Worm (Caenorhabditis elegans): ENCODE data around the gene sdc-3.

The sdc-3 gene

DNA sequence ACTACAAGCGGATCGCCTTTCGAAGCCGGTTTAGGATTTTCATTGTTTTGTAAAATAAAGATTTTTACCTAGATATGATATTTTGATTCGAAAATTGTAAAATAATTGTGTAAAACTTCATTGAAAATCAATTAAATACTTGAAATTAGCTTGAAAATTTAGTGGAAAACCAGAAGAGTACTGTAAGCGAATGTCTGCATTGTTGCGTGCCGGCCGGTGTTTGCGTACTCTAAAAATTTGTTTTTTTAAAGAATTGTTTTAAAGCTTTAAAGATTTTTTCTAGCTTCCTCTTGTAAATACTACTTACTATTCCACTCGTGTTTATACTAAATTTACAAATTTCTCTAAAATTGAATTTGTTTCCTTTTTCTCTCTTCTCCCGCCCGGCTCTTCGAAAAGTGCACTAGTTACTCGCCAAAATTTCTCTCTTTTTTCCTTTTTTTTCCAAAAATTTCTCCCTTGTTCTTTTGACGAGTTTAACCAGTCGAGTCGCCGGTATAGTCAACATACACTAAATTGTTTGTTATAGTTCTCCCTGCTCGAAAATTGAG lies 21.5 kb upstream of the sdc-3 start:
- TF ChIP-seq zag-1 (tag; optimal IDR thresholded peaks at IDR 0.05) = no peak
- TF ChIP-seq crh-2 (tag; optimal IDR thresholded peaks at IDR 0.05) = no peak
- TF ChIP-seq sem-4 (tag; optimal IDR thresholded peaks at IDR 0.05) = no peak
- no peak for TF ChIP-seq snpc-4 (tag; optimal IDR thresholded peaks at IDR 0.05)
- no peak for TF ChIP-seq R02D3.7 (tag; optimal IDR thresholded peaks at IDR 0.05)
- TF ChIP-seq blmp-1 (tag; optimal IDR thresholded peaks at IDR 0.05; ENCODE audit: insufficient read depth) = no peak
- no peak for TF ChIP-seq ZK546.5 (tag; optimal IDR thresholded peaks at IDR 0.05)
- TF ChIP-seq lsy-2 (tag; optimal IDR thresholded peaks at IDR 0.05) = peak in 1 of 2 experiments; percentile 70
- no peak for TF ChIP-seq ztf-11 (tag; optimal IDR thresholded peaks at IDR 0.05)

DNA sequence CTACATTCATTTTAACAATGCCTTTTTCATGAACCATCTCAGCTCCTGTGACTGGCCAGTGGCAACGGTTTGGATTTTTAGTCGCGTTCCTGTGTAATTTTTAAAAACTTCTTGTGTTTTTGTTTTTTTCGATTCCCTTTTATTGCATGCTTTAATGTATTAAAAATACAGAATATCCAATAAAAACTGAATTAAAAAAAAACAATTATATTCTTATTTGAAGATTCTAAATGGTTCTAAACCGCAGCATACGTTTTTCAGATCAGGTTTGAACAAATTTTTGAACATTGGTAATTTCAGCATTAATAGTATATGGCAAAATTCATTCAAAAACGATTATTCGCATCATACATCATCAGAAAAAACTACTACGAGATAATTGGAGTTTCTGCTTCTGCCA lies 20.4 kb upstream of the sdc-3 start, which contains the start of gene dnj-3:
TSS of gene dnj-3 (plus strand) at position 301 of the 400 bp plus-strand sequence.
- TF ChIP-seq R02D3.7 (tag; optimal IDR thresholded peaks at IDR 0.05) (no peak), aly-2 (tag; optimal IDR thresholded peaks at IDR 0.05) (no peak), ZK546.5 (tag; optimal IDR thresholded peaks at IDR 0.05) (no peak), dmd-4 (tag; optimal IDR thresholded peaks at IDR 0.05) (no peak), sma-3 (GFP tag; optimal IDR thresholded peaks at IDR 0.05) (no peak), alr-1 (tag; optimal IDR thresholded peaks at IDR 0.05) (no peak), lsy-2 (tag; optimal IDR thresholded peaks at IDR 0.05) (no peak), unc-62 (GFP tag; optimal IDR thresholded peaks at IDR 0.05) (no peak), blmp-1 (tag; optimal IDR thresholded peaks at IDR 0.05; ENCODE audit: insufficient read depth) (no peak), unc-39 (tag; optimal IDR thresholded peaks at IDR 0.05) (no peak), C34F6.9 (tag; optimal IDR thresholded peaks at IDR 0.05) (no peak), lin-39 (tag; optimal IDR thresholded peaks at IDR 0.05) (no peak), ztf-1 (GFP tag; conservative IDR thresholded peaks at IDR 0.05) (no peak), mbf-1 (tag; optimal IDR thresholded peaks at IDR 0.05) (no peak), nhr-77 (tag; optimal IDR thresholded peaks at IDR 0.05) (no peak), nhr-25 (tag; optimal IDR thresholded peaks at IDR 0.05) (no peak), peb-1 (tag; optimal IDR thresholded peaks at IDR 0.05) (no peak), lin-13 (GFP tag; optimal IDR thresholded peaks at IDR 0.05) (no peak)

DNA sequence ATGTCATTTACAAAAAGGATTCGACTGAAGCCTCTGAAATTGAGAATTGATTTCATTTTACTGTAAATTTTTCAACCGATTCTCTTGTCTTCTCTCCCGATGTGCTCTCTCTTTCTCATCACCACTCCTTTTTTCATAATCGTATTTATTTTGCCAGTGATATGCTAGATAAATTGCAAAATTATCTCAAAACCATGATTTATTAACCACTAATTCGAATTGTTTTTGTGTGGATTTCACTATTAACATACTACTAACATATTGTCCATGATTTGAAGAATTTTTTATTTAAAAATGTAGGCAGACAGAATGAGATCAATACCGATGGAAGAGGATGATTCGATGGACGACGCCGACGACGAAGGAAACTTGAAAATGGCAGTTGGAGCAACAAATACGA lies 19.2 kb upstream of the sdc-3 start, which contains the start of gene C25D7.10:
TSS of gene C25D7.10 (plus strand) at position 301 of the 400 bp plus-strand sequence.
- no peak for TF ChIP-seq nhr-21 (tag; optimal IDR thresholded peaks at IDR 0.05)
- TF ChIP-seq sma-3 (GFP tag; optimal IDR thresholded peaks at IDR 0.05) = no peak
- no peak for TF ChIP-seq lin-11 (tag; optimal IDR thresholded peaks at IDR 0.05)
- no peak for TF ChIP-seq egl-27 (tag; optimal IDR thresholded peaks at IDR 0.05)
- TF ChIP-seq skn-1 (tag; optimal IDR thresholded peaks at IDR 0.05) = no peak
- no peak for TF ChIP-seq C34F6.9 (tag; optimal IDR thresholded peaks at IDR 0.05)

DNA sequence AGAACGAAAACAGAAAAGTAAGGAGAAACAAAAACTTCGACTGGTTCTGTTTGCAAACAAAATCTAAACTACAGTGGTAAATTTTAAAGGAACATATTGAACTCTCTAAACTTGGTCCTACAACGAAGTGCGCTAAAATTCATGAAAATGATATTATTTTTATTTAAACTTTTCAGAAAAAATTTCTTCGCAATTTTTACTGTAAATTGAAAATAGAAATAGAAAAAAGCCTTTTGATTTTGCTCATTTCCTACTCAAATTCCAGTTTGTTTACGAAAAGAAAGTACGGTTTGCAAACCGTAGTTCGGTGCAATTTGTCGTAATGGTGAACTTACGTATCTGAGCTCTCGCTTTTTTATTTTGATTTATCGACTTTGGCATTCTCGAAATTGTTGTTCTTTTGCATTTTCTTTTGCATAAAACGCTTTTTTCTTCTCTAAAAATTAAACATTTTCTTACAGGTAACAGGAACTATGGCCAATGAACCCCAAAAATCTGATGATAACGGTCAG lies 17.9 kb upstream of the sdc-3 start, which contains the start of gene otub-1:
TSS of gene otub-1 (plus strand) at position 462 of the 512 bp plus-strand sequence.
- no peak for TF ChIP-seq alr-1 (tag; optimal IDR thresholded peaks at IDR 0.05)
- TF ChIP-seq lin-11 (tag; optimal IDR thresholded peaks at IDR 0.05) = no peak
- TF ChIP-seq nhr-6 (tag; optimal IDR thresholded peaks at IDR 0.05) = no peak
- no peak for TF ChIP-seq ztf-4 (tag; optimal IDR thresholded peaks at IDR 0.05)

DNA sequence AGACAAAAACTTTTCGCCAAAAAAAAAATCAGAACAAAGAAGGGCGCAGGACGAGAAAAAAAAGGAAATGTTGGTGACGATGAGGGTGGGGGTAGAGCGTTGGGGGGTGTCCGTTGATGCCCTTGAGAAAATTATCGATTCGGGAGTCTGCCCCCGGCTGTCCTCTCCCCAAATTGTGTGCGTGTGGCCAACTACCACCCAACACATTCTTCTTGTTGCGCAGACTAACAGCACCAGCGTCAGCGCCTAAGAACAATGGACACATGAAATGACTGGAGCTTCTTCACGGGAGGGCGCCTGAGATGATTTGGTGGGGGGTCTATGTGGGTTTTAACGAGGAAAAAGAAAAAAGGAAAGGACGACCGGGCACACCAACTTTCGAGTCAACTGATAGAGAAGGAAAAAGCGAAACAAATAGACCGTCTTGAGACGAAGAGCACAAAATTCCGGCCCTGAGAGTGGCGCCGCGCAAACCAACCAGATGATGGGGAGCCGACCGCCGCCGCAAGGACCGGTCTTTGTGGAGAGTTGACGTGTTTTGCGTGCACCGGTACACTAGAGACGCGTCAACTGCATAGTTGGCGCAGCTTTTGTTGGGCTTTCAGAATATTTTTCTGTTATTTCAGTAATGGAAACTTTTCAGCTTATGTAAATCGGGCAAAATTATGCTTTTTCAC lies 17.2 kb upstream of the sdc-3 start, which contains the start of gene C25D7.9:
TSS of gene C25D7.9 (plus strand) at position 68 of the 677 bp plus-strand sequence.
- peak; percentile 29 for TF ChIP-seq C34F6.9 (tag; optimal IDR thresholded peaks at IDR 0.05)
- TF ChIP-seq lsy-2 (tag; optimal IDR thresholded peaks at IDR 0.05) = peak in 1 of 2 experiments; percentile 13
- TF ChIP-seq nhr-129 (tag; optimal IDR thresholded peaks at IDR 0.05) = peak; percentile 23
- TF ChIP-seq nhr-23 (tag; optimal IDR thresholded peaks at IDR 0.05) = no peak
- TF ChIP-seq unc-62 (GFP tag; optimal IDR thresholded peaks at IDR 0.05) = no peak
- TF ChIP-seq gmeb-1 (tag; optimal IDR thresholded peaks at IDR 0.05) = peak; percentile 10
- peak; percentile 36 for TF ChIP-seq lin-13 (GFP tag; optimal IDR thresholded peaks at IDR 0.05)
- peak; percentile 9 for TF ChIP-seq F13H6.1 (tag; optimal IDR thresholded peaks at IDR 0.05)
- peak; percentile 51 for TF ChIP-seq zag-1 (tag; optimal IDR thresholded peaks at IDR 0.05)
- TF ChIP-seq unc-55 (GFP tag; optimal IDR thresholded peaks at IDR 0.05) = peak; percentile 59
